Worm (Caenorhabditis elegans): ENCODE results near the gene grp-1.

The grp-1 gene

ce11 chrIII:8137777-8138176 lies 52.3 kb downstream of the grp-1 start, which contains the start of gene hsp-12.2:
Gene hsp-12.2 (plus strand): TSS chrIII:8138077.
- no peak for TF ChIP-seq mdl-1 (tag; optimal IDR thresholded peaks at IDR 0.05)
- no peak for TF ChIP-seq ceh-88 (GFP tag; IDR thresholded peaks at IDR 0.05)
- TF ChIP-seq pqm-1 (tag; optimal IDR thresholded peaks at IDR 0.05): no peak
- no peak for TF ChIP-seq lin-35 (GFP tag; optimal IDR thresholded peaks at IDR 0.05)
- no peak for TF ChIP-seq egl-27 (tag; optimal IDR thresholded peaks at IDR 0.05)
- no peak for TF ChIP-seq efl-1 (optimal IDR thresholded peaks at IDR 0.05)
- peak in 1 of 2 experiments; percentile 68 for TF ChIP-seq efl-1 (GFP tag; optimal IDR thresholded peaks at IDR 0.05 in 1 of 2)

Data from whole organism, L1 larva.